Worm (Caenorhabditis elegans): Measurements from ENCODE around the gene acs-2.

ce11 chrV:15575305-15575704, 8.1 kb downstream of the acs-2 start, which contains the start of gene mdt-28:
- TF ChIP-seq ceh-13 (GFP tag; optimal IDR thresholded peaks at IDR 0.05) (no peak), ama-1 (optimal IDR thresholded peaks at IDR 0.05) (no peak), sea-1 (GFP tag; conservative IDR thresholded peaks at IDR 0.05) (no peak), pes-1 (GFP tag; IDR thresholded peaks at IDR 0.05) (no peak), flt-1 (GFP tag; IDR thresholded peaks at IDR 0.05) (no peak), ceh-36 (tag; optimal IDR thresholded peaks at IDR 0.05) (no peak), tbx-11 (GFP tag; IDR thresholded peaks at IDR 0.05) (no peak), tbx-37 (GFP tag; conservative IDR thresholded peaks at IDR 0.05) (no peak), hmg-4 (GFP tag; optimal IDR thresholded peaks at IDR 0.05) (no peak), hmbx-1 (tag; optimal IDR thresholded peaks at IDR 0.05) (no peak), tra-4 (tag; optimal IDR thresholded peaks at IDR 0.05) (no peak), scrt-1 (GFP tag; IDR thresholded peaks at IDR 0.05) (no peak)
